Worm (Caenorhabditis elegans): ENCODE data around the gene C13A2.4.

ce11 chrV:7266021-7266420 is 13.2 kb upstream of the C13A2.4 start, which contains the start of gene C13A2.7:
- TF ChIP-seq dao-5 (tag; optimal IDR thresholded peaks at IDR 0.05) (no peak), him-1 (tag; optimal IDR thresholded peaks at IDR 0.05) (no peak), W03F9.2 (tag; optimal IDR thresholded peaks at IDR 0.05) (no peak)
